Worm (Caenorhabditis elegans) whole organism, L3 larva: ENCODE results near the gene srj-11.

Experiments used
- aly-2 ChIP-seq: fragments of 150-350 bp; optimal IDR thresholded peaks from 2 replicates; lab custom pipeline; 2014; ENCODE audit warnings: missing biosample characterization, missing genetic modification characterization
- ceh-28 ChIP-seq: fragments of 150-350 bp; optimal IDR thresholded peaks from 2 replicates; lab custom pipeline; 2014; ENCODE audit warnings: missing biosample characterization, missing genetic modification reagents, missing genetic modification characterization
- elt-2 ChIP-seq: sonication (generic microtip); optimal IDR thresholded peaks from 2 replicates; lab custom pipeline; 2016; ENCODE audit warnings: missing genetic modification reagents, mild to moderate bottlenecking, missing genetic modification characterization, missing compliant biosample characterization
- fkh-10 ChIP-seq: sonication (generic microtip); optimal IDR thresholded peaks from 2 replicates; lab custom pipeline; 2017; ENCODE audit warnings: missing biosample characterization, missing genetic modification reagents, missing genetic modification characterization
- lin-15B ChIP-seq: fragments of 150-350 bp; optimal IDR thresholded peaks from 2 replicates; lab custom pipeline; 2014; ENCODE audit warnings: missing biosample characterization, missing genetic modification characterization
- nhr-23 ChIP-seq: fragments of 150-350 bp; optimal IDR thresholded peaks from 2 replicates; lab custom pipeline; 2014; ENCODE audit warnings: missing biosample characterization, missing genetic modification reagents, missing genetic modification characterization
- nhr-25 ChIP-seq: sonication (generic microtip); optimal IDR thresholded peaks from 2 replicates; lab custom pipeline; 2017; ENCODE audit warnings: missing biosample characterization, missing genetic modification characterization
- nhr-28 ChIP-seq: fragments of 150-350 bp; optimal IDR thresholded peaks from 2 replicates; lab custom pipeline; 2014; ENCODE audit warnings: missing biosample characterization, missing genetic modification characterization
- nhr-67 ChIP-seq: fragments of 150-350 bp; optimal IDR thresholded peaks from 2 replicates; lab custom pipeline; 2014; ENCODE audit warnings: missing biosample characterization, missing genetic modification characterization
- nhr-76 ChIP-seq: fragments of 150-350 bp; sonication (generic microtip); optimal IDR thresholded peaks from 5 replicates; lab custom pipeline; 2014; ENCODE audit warnings: missing biosample characterization, missing genetic modification characterization
- skn-1 ChIP-seq: fragments of 150-350 bp; optimal IDR thresholded peaks from 2 replicates; lab custom pipeline; 2014; ENCODE audit warnings: missing biosample characterization, missing genetic modification characterization
- zag-1 ChIP-seq: fragments of 150-350 bp; optimal IDR thresholded peaks from 2 replicates; lab custom pipeline; 2014; ENCODE audit warnings: missing biosample characterization, missing genetic modification characterization

- TF ChIP-seq fkh-10 (GFP tag; lab: Kevin White, UChicago) = no peak
- TF ChIP-seq nhr-28 (tag; lab: Kevin White, UChicago) = no peak
- TF ChIP-seq nhr-67 (tag; lab: Kevin White, UChicago) = no peak
- no peak for TF ChIP-seq nhr-23 (tag; lab: Kevin White, UChicago)
- TF ChIP-seq aly-2 = no peak
- TF ChIP-seq nhr-76 (tag; lab: Kevin White, UChicago) = no peak
- no peak for TF ChIP-seq skn-1 (tag; lab: Kevin White, UChicago)
- no peak for TF ChIP-seq elt-2 (tag; lab: Kevin White, UChicago)
- TF ChIP-seq ceh-28 = no peak
- TF ChIP-seq zag-1 (tag; lab: Kevin White, UChicago) = no peak
- no peak for TF ChIP-seq lin-15B (tag; lab: Kevin White, UChicago)
- TF ChIP-seq nhr-25 (tag; lab: Kevin White, UChicago) = no peak
Observed at ce11 chrV:3230150-3230549, 11.1 kb upstream of the srj-11 start.
